Worm (Caenorhabditis elegans): ENCODE measurements around the gene rbg-3.

Gene rbg-3

DNA sequence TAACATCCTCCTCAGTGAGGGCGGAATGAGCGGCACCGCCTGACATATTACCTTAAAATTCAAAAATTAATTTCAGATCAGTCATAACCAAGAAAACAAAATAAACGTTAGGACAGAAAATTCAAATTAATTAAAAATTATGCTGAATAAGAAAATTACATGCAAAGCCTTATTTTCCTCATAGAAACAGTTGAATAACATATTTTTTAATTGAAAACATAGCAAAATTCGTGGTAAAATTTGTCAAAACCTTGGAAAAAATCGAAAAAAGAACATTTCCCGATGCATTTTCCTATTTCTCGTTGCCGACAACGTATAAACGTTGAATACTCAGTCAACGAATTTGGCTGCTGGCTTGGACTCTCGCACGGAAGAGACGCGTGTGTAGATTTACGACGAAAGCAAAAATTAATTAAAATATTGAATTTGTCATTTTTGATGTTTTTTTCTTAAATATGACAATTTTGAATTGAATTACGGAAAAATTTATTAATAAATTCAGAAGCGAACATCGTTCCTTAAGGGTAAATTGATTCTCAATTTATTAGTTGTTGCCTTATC lies at the start of gene rbg-3, which contains the start of gene rps-0:
rbg-3 (plus strand) TSS at position 424 of the 561 bp plus-strand sequence.
rps-0 (minus strand) TSS at position 51 of the 561 bp plus-strand sequence.
- TF ChIP-seq pag-3 (tag; optimal IDR thresholded peaks at IDR 0.05; ENCODE audit: borderline replicate concordance, insufficient read depth) (no peak), snu-23 (GFP tag; optimal IDR thresholded peaks at IDR 0.05) (peak; percentile 96), lsy-2 (tag; optimal IDR thresholded peaks at IDR 0.05) (peak; percentile 97), irx-1 (tag; optimal IDR thresholded peaks at IDR 0.05) (peak; percentile 85), mef-2 (tag; optimal IDR thresholded peaks at IDR 0.05) (peak; percentile 57), grh-1 (GFP tag; IDR thresholded peaks at IDR 0.05) (peak; percentile 79), tbx-2 (tag; optimal IDR thresholded peaks at IDR 0.05) (peak; percentile 93), efl-3 (GFP tag; optimal IDR thresholded peaks at IDR 0.05) (no peak), hpl-2 (GFP tag; optimal IDR thresholded peaks at IDR 0.05) (peak; percentile 55), egl-27 (tag; optimal IDR thresholded peaks at IDR 0.05) (no peak), ceh-63 (GFP tag; optimal IDR thresholded peaks at IDR 0.05) (no peak), unc-130 (tag; optimal IDR thresholded peaks at IDR 0.05) (peak; percentile 97), pax-3 (tag; optimal IDR thresholded peaks at IDR 0.05) (peak; percentile 75), unc-86 (tag; optimal IDR thresholded peaks at IDR 0.05) (peak; percentile 88), nhr-84 (tag; optimal IDR thresholded peaks at IDR 0.05) (no peak), nhr-85 (tag) (peak; percentile 95), mab-9 (GFP tag; IDR thresholded peaks at IDR 0.05) (peak; percentile 72), C16A3.4 (tag; optimal IDR thresholded peaks at IDR 0.05) (peak; percentile 97), isw-1 (GFP tag; IDR thresholded peaks at IDR 0.05) (peak; percentile 93), ceh-82 (tag; optimal IDR thresholded peaks at IDR 0.05) (peak; percentile 93 to 94 (median 93)), xbp-1 (tag; optimal IDR thresholded peaks at IDR 0.05) (peak; percentile 93), sptf-1 (tag; optimal IDR thresholded peaks at IDR 0.05) (no peak), aly-2 (tag; optimal IDR thresholded peaks at IDR 0.05) (peak; percentile 66), mdl-1 (tag; optimal IDR thresholded peaks at IDR 0.05) (peak in 1 of 2 experiments; percentile 84), unc-98 (GFP tag; IDR thresholded peaks at IDR 0.05) (no peak; the same call in 1 of the 2 replicates), nhr-76 (tag; optimal IDR thresholded peaks at IDR 0.05) (no peak), lin-15B (tag; optimal IDR thresholded peaks at IDR 0.05) (peak; percentile 92), nhr-12 (tag; optimal IDR thresholded peaks at IDR 0.05) (no peak), nhr-19 (GFP tag; conservative IDR thresholded peaks at IDR 0.05) (peak; percentile 93), ztf-11 (tag; optimal IDR thresholded peaks at IDR 0.05) (peak in 1 of 2 experiments; percentile 72), nhr-47 (tag; optimal IDR thresholded peaks at IDR 0.05) (peak; percentile 95), zip-4 (GFP tag; optimal IDR thresholded peaks at IDR 0.05) (peak; percentile 74), unc-62 (GFP tag; optimal IDR thresholded peaks at IDR 0.05) (no peak), fkh-10 (GFP tag; optimal IDR thresholded peaks at IDR 0.05) (peak; percentile 42), nhr-77 (tag; optimal IDR thresholded peaks at IDR 0.05) (peak; percentile 89), ces-1 (GFP tag; optimal IDR thresholded peaks at IDR 0.05) (no peak), ets-5 (GFP tag; IDR thresholded peaks at IDR 0.05) (no peak), F16B12.6 (tag; optimal IDR thresholded peaks at IDR 0.05) (peak; percentile 71), nhr-90 (tag; optimal IDR thresholded peaks at IDR 0.05; ENCODE audit: poor library complexity) (peak; percentile 89), pqm-1 (tag; optimal IDR thresholded peaks at IDR 0.05) (no peak), dsc-1 (tag; optimal IDR thresholded peaks at IDR 0.05) (peak; percentile 92), egl-13 (tag; optimal IDR thresholded peaks at IDR 0.05) (peak; percentile 82), fkh-4 (tag; optimal IDR thresholded peaks at IDR 0.05; ENCODE audit: borderline replicate concordance) (peak; percentile 52), nhr-71 (tag; optimal IDR thresholded peaks at IDR 0.05) (peak; percentile 97), mep-1 (tag; optimal IDR thresholded peaks at IDR 0.05) (peak; percentile 98), nhr-11 (tag; optimal IDR thresholded peaks at IDR 0.05) (peak; percentile 74), efl-1 (optimal IDR thresholded peaks at IDR 0.05) (peak; percentile 94 to 95), efl-1 (GFP tag; optimal IDR thresholded peaks at IDR 0.05 in 1 of 2) (peak; percentile 88 to 99), vab-15 (tag; optimal IDR thresholded peaks at IDR 0.05) (peak; percentile 77), nhr-28 (tag; optimal IDR thresholded peaks at IDR 0.05) (no peak), alr-1 (tag; optimal IDR thresholded peaks at IDR 0.05; ENCODE audit: borderline replicate concordance) (no peak), ceh-8 (GFP tag; optimal IDR thresholded peaks at IDR 0.05) (peak; percentile 90), aha-1 (tag; optimal IDR thresholded peaks at IDR 0.05) (peak; percentile 2)

Measured in whole organism, L1 larva.